Fruit fly (Drosophila melanogaster) whole organism, embryonic: ENCODE data around the gene nuf.

Experiments
- Ada2b ChIP-seq: fragments of 200-800 bp; sonication (Bioruptor generic); IDR thresholded peaks from 2 replicates; pipeline ENCODE4 v1.3.6; 2022; ENCODE audit warnings: missing biosample characterization, missing genetic modification characterization
- Atf3 ChIP-seq: fragments of 200-800 bp; sonication (Bioruptor generic); optimal IDR thresholded peaks from 3 replicates; lab custom pipeline; 2016; ENCODE audit warnings: missing biosample characterization, missing genetic modification characterization
- Blimp-1 ChIP-seq: fragments of 200-800 bp; sonication (Bioruptor generic); optimal IDR thresholded peaks from 3 replicates; lab custom pipeline; 2018; ENCODE audit warnings: missing biosample characterization, missing genetic modification characterization, mild to moderate bottlenecking, moderate library complexity, missing genetic modification reagents
- CG10979 ChIP-seq: fragments of 200-800 bp; sonication (Bioruptor generic); optimal IDR thresholded peaks from 2 replicates; lab custom pipeline; 2018; ENCODE audit warnings: missing biosample characterization, mild to moderate bottlenecking, missing genetic modification characterization, moderate library complexity
- CG11093 ChIP-seq: fragments of 200-800 bp; sonication (Bioruptor generic); IDR thresholded peaks from 3 replicates; pipeline ENCODE4 v1.3.6; 2022; ENCODE audit warnings: missing biosample characterization, missing genetic modification characterization
- CG11456 ChIP-seq: fragments of 200-800 bp; sonication (Bioruptor generic); IDR thresholded peaks from 3 replicates; pipeline ENCODE4 v1.3.6; 2022; ENCODE audit warnings: missing biosample characterization, missing genetic modification characterization
- CG11560 ChIP-seq: fragments of 200-800 bp; sonication (Bioruptor generic); IDR thresholded peaks from 3 replicates; pipeline ENCODE4 v1.3.6; 2022; ENCODE audit warnings: missing biosample characterization, missing genetic modification characterization
- CG11695 ChIP-seq: fragments of 200-800 bp; sonication (Bioruptor generic); IDR thresholded peaks from 3 replicates; pipeline ENCODE4 v1.3.6; 2022; ENCODE audit warnings: missing biosample characterization, missing genetic modification characterization
- CG12071 ChIP-seq: fragments of 200-800 bp; sonication (Bioruptor generic); optimal IDR thresholded peaks from 3 replicates; lab custom pipeline; 2018; ENCODE audit warnings: missing biosample characterization, mild to moderate bottlenecking, missing genetic modification characterization
- CG13624 ChIP-seq: fragments of 200-800 bp; sonication (Bioruptor generic); optimal IDR thresholded peaks from 2 replicates; lab custom pipeline; 2016; ENCODE audit warnings: missing biosample characterization, missing genetic modification characterization
- CG14710 ChIP-seq: fragments of 200-800 bp; sonication (Bioruptor generic); optimal IDR thresholded peaks from 3 replicates; lab custom pipeline; 2019; ENCODE audit warnings: missing biosample characterization, mild to moderate bottlenecking, missing genetic modification characterization, moderate library complexity
- CG17385 ChIP-seq: fragments of 200-800 bp; sonication (Bioruptor generic); optimal IDR thresholded peaks from 3 replicates; lab custom pipeline; 2018; ENCODE audit warnings: missing biosample characterization, mild to moderate bottlenecking, missing genetic modification characterization
- CG17802 ChIP-seq: fragments of 200-800 bp; sonication (Bioruptor generic); optimal IDR thresholded peaks from 2 replicates; lab custom pipeline; 2018; ENCODE audit warnings: missing biosample characterization, mild to moderate bottlenecking, missing genetic modification characterization, moderate library complexity
- CG18262 ChIP-seq: fragments of 200-800 bp; optimal IDR thresholded peaks from 3 replicates; lab custom pipeline; 2019; ENCODE audit warnings: missing biosample characterization, mild to moderate bottlenecking, missing genetic modification characterization, moderate library complexity
- CG2875 ChIP-seq: fragments of 200-800 bp; sonication (Bioruptor generic); optimal IDR thresholded peaks from 2 replicates; lab custom pipeline; 2017; ENCODE audit warnings: missing biosample characterization, mild to moderate bottlenecking, missing genetic modification characterization, missing genetic modification reagents
- CG33213 ChIP-seq: fragments of 200-800 bp; sonication (Bioruptor generic); optimal IDR thresholded peaks from 3 replicates; lab custom pipeline; 2016; ENCODE audit warnings: missing biosample characterization, missing genetic modification characterization
- CG3847 ChIP-seq: fragments of 200-800 bp; sonication (Bioruptor generic); IDR thresholded peaks from 2 replicates; pipeline ENCODE4 v1.3.6; 2022; ENCODE audit warnings: missing biosample characterization, missing genetic modification characterization
- CG4328 ChIP-seq: fragments of 200-800 bp; sonication (Bioruptor generic); optimal IDR thresholded peaks from 3 replicates; lab custom pipeline; 2017; ENCODE audit warnings: missing biosample characterization, missing genetic modification reagents, missing genetic modification characterization
- CG43689 ChIP-seq: fragments of 200-800 bp; sonication (Bioruptor generic); IDR thresholded peaks from 2 replicates; pipeline ENCODE4 v1.3.6; 2022; ENCODE audit warnings: missing biosample characterization, missing genetic modification characterization
- CG6254 ChIP-seq: fragments of 200-800 bp; sonication (Bioruptor generic); optimal IDR thresholded peaks from 3 replicates; lab custom pipeline; 2017; ENCODE audit warnings: mild to moderate bottlenecking, missing biosample characterization, missing genetic modification reagents, missing genetic modification characterization
- CG7372 ChIP-seq: fragments of 200-800 bp; sonication (Bioruptor generic); IDR thresholded peaks from 2 replicates; pipeline ENCODE4 v1.3.6; 2022; ENCODE audit warnings: missing biosample characterization, missing genetic modification characterization
- CG8388 ChIP-seq: fragments of 200-800 bp; sonication (Bioruptor generic); optimal IDR thresholded peaks from 2 replicates; lab custom pipeline; 2019; ENCODE audit warnings: missing biosample characterization, mild to moderate bottlenecking, missing genetic modification characterization, moderate library complexity
- CG8944 ChIP-seq: fragments of 200-800 bp; sonication (Bioruptor generic); optimal IDR thresholded peaks from 3 replicates; lab custom pipeline; 2016; ENCODE audit warnings: missing biosample characterization, missing genetic modification characterization
- Dref ChIP-seq: fragments of 200-800 bp; sonication (Bioruptor generic); IDR thresholded peaks from 2 replicates; pipeline ENCODE4 v1.3.6; 2022; ENCODE audit warnings: missing biosample characterization, missing genetic modification characterization
- Hr51 ChIP-seq, 2 experiments: fragments of 200-800 bp; sonication (Bioruptor generic); optimal IDR thresholded peaks; 2 replicates in 1 of 2; 3 replicates in 1 of 2; lab custom pipeline; 2016 to 2018; ENCODE audit warnings: missing biosample characterization in 2 of 2, missing genetic modification characterization in 2 of 2, mild to moderate bottlenecking in 1 of 2, moderate library complexity in 1 of 2
- Myb ChIP-seq: fragments of 200-800 bp; sonication (Bioruptor generic); optimal IDR thresholded peaks from 2 replicates; lab custom pipeline; 2016; ENCODE audit warnings: missing biosample characterization, missing genetic modification characterization
- Oli ChIP-seq: fragments of 200-800 bp; sonication (Bioruptor generic); optimal IDR thresholded peaks from 2 replicates; lab custom pipeline; 2018; ENCODE audit warnings: missing biosample characterization, mild to moderate bottlenecking, missing genetic modification characterization, moderate library complexity
- Pdp1 ChIP-seq, 2 experiments: fragments of 200-800 bp; sonication (Bioruptor generic); optimal IDR thresholded peaks; 3 replicates each; lab custom pipeline; 2016; ENCODE audit warnings: missing biosample characterization in 2 of 2, missing genetic modification characterization in 2 of 2, mild to moderate bottlenecking in 1 of 2, moderate library complexity in 1 of 2
- ab ChIP-seq: fragments of 200-800 bp; sonication (Bioruptor generic); optimal IDR thresholded peaks from 2 replicates; lab custom pipeline; 2016; ENCODE audit warnings: missing biosample characterization, missing genetic modification characterization
- ara ChIP-seq: fragments of 200-800 bp; sonication (Bioruptor generic); IDR thresholded peaks from 2 replicates; pipeline ENCODE4 v1.3.6; 2022; ENCODE audit warnings: missing biosample characterization, missing genetic modification characterization
- btn ChIP-seq: fragments of 200-800 bp; sonication (Bioruptor generic); optimal IDR thresholded peaks from 2 replicates; lab custom pipeline; 2016; ENCODE audit warnings: missing biosample characterization, missing genetic modification characterization
- chn ChIP-seq: fragments of 200-800 bp; sonication (Bioruptor generic); optimal IDR thresholded peaks from 2 replicates; lab custom pipeline; 2016; ENCODE audit warnings: missing biosample characterization, missing genetic modification characterization
- dpn ChIP-seq, 2 experiments: fragments of 200-800 bp; sonication (Bioruptor generic); optimal IDR thresholded peaks; 3 replicates each; lab custom pipeline; 2016; ENCODE audit warnings: missing biosample characterization in 2 of 2, missing genetic modification characterization in 2 of 2
- exex ChIP-seq: fragments of 200-800 bp; sonication (Bioruptor generic); optimal IDR thresholded peaks from 4 replicates; lab custom pipeline; 2018; ENCODE audit warnings: missing biosample characterization, mild to moderate bottlenecking, missing genetic modification characterization, moderate library complexity
- gem ChIP-seq: fragments of 200-800 bp; sonication (Bioruptor generic); optimal IDR thresholded peaks from 2 replicates; lab custom pipeline; 2019; ENCODE audit warnings: missing biosample characterization, mild to moderate bottlenecking, missing genetic modification characterization, moderate library complexity
- ham ChIP-seq: fragments of 200-800 bp; sonication (Bioruptor generic); IDR thresholded peaks from 2 replicates; pipeline ENCODE4 v1.3.6; 2022; ENCODE audit warnings: missing biosample characterization, missing genetic modification characterization
- hbn ChIP-seq: fragments of 200-800 bp; sonication (Bioruptor generic); IDR thresholded peaks from 2 replicates; pipeline ENCODE4 v1.3.6; 2022; ENCODE audit warnings: missing biosample characterization, missing genetic modification characterization; ENCODE audit not compliant: partially characterized antibody
- lbe ChIP-seq: fragments of 200-800 bp; sonication (Bioruptor generic); optimal IDR thresholded peaks from 2 replicates; lab custom pipeline; 2016; ENCODE audit warnings: missing biosample characterization, mild to moderate bottlenecking, missing genetic modification characterization
- lov ChIP-seq, 2 experiments: fragments of 200-800 bp in 1 of 2; fragments of >200 bp in 1 of 2; sonication (Bioruptor generic) in 1 of 2; IDR thresholded peaks in 1 of 2; optimal IDR thresholded peaks in 1 of 2; 2 replicates in 1 of 2; 3 replicates in 1 of 2; pipeline versions ENCODE4 v1.3.6 to Lab custom; 2017 to 2022; ENCODE audit warnings: missing biosample characterization in 1 of 2, missing genetic modification characterization in 1 of 2
- maf-S ChIP-seq: fragments of 200-800 bp; sonication (Bioruptor generic); optimal IDR thresholded peaks from 2 replicates; lab custom pipeline; 2016; ENCODE audit warnings: missing biosample characterization, missing genetic modification characterization
- mam ChIP-seq: fragments of 200-800 bp; sonication (Bioruptor generic); optimal IDR thresholded peaks from 3 replicates; lab custom pipeline; 2016; ENCODE audit warnings: missing biosample characterization, missing genetic modification characterization
- mld ChIP-seq: fragments of 200-800 bp; sonication (Bioruptor generic); IDR thresholded peaks from 3 replicates; pipeline ENCODE4 v1.3.6; 2022; ENCODE audit warnings: missing biosample characterization, missing genetic modification characterization; ENCODE audit not compliant: partially characterized antibody
- otp ChIP-seq: fragments of 200-800 bp; sonication (Bioruptor generic); IDR thresholded peaks from 3 replicates; pipeline ENCODE4, ENCODE4 v1.3.6; 2022; ENCODE audit warnings: missing biosample characterization, missing genetic modification characterization
- pho ChIP-seq: fragments of 200-800 bp; sonication (Bioruptor generic); optimal IDR thresholded peaks from 2 replicates; lab custom pipeline; 2016; ENCODE audit warnings: missing biosample characterization, missing genetic modification characterization
- slbo ChIP-seq: fragments of 200-800 bp; sonication (Bioruptor generic); IDR thresholded peaks from 2 replicates; pipeline ENCODE4 v1.3.6; 2022; ENCODE audit warnings: missing biosample characterization, missing genetic modification characterization
- ttk ChIP-seq: fragments of 200-800 bp; sonication (Bioruptor generic); IDR thresholded peaks from 2 replicates; pipeline ENCODE4 v2.1.2; 2022; ENCODE audit warnings: missing biosample characterization, missing genetic modification characterization
- twi ChIP-seq: fragments of 200-800 bp; optimal IDR thresholded peaks from 2 replicates; lab custom pipeline; 2019; ENCODE audit warnings: missing biosample characterization, mild to moderate bottlenecking, missing genetic modification characterization, moderate library complexity
- vvl ChIP-seq: fragments of 200-800 bp; sonication (Bioruptor generic); IDR thresholded peaks from 2 replicates; pipeline ENCODE4 v1.3.6; 2022; ENCODE audit warnings: missing biosample characterization, missing genetic modification characterization
- wek ChIP-seq: fragments of 200-800 bp; sonication (Bioruptor generic); optimal IDR thresholded peaks from 3 replicates; lab custom pipeline; 2018; ENCODE audit warnings: missing biosample characterization, mild to moderate bottlenecking, missing genetic modification characterization, moderate library complexity

The nuf gene

dm6 chr3L:14193962-14194503 lies 3.4 kb downstream of the nuf start (continued):
- TF ChIP-seq lov (optimal IDR thresholded peaks at IDR 0.05; lab: Kevin White, UChicago) (no peak), lov (GFP tag; IDR thresholded peaks at IDR 0.05; lab: Robert Waterston, UW) (peak; percentile 12; the same call in 1 of the 3 replicates), Myb (GFP tag; lab: Kevin White, UChicago) (no peak), CG11456 (GFP tag; lab: Robert Waterston, UW) (no peak), gem (tag; lab: Kevin White, UChicago) (peak; percentile 61), Oli (tag; lab: Kevin White, UChicago) (peak; percentile 28), Blimp-1 (GFP tag; lab: Kevin White, UChicago) (peak; percentile 48), ara (GFP tag; lab: Robert Waterston, UW) (peak; percentile 61; the same call in 1 of the 2 replicates), mld (GFP tag; lab: Robert Waterston, UW) (no peak), CG2875 (GFP tag; lab: Kevin White, UChicago) (peak; percentile 46)

DNA sequence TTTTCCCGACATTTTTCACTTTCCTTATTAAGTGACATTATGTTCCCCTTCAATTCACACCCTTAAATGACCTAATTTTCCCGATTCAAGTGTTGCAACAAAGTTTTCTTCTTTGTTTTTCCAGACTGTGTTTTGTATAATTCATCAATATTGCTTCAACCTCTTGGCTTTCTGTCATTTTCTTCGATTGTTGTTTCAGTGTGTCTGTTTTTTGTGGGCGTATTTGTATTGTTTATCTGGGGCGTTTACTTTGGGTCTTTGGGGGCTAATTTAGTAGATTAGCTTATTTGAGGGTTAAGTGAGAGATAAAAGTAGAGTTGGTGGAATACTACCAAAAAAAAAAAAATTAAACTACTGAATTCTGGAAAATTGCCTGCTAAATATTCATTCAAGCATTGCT lies 5.0 kb downstream of the nuf start:
- TF ChIP-seq CG10979 (no peak), chn (GFP tag; lab: Kevin White, UChicago) (no peak), maf-S (GFP tag; lab: Kevin White, UChicago) (no peak), CG33213 (GFP tag; lab: Kevin White, UChicago) (no peak), slbo (no peak), ham (GFP tag; lab: Robert Waterston, UW) (no peak), wek (GFP tag; lab: Kevin White, UChicago) (peak; percentile 61), Atf3 (GFP tag; lab: Kevin White, UChicago) (no peak), hbn (GFP tag; lab: Robert Waterston, UW) (no peak), ttk (GFP tag; lab: Robert Waterston, UW) (no peak), CG12071 (peak; percentile 68), CG8388 (GFP tag; lab: Kevin White, UChicago) (peak; percentile 7), CG4328 (GFP tag; lab: Kevin White, UChicago) (peak; percentile 20), btn (GFP tag; lab: Kevin White, UChicago) (no peak), CG14710 (peak; percentile 26), twi (tag; lab: Kevin White, UChicago) (no peak), CG7372 (no peak), CG17802 (tag; lab: Kevin White, UChicago) (no peak), dpn (GFP tag; optimal IDR thresholded peaks at IDR 0.05; lab: Kevin White, UChicago) (peak in 1 of 2 experiments; percentile 34), otp (GFP tag; lab: Robert Waterston, UW) (no peak), Dref (GFP tag; lab: Robert Waterston, UW) (no peak), pho (GFP tag; lab: Kevin White, UChicago) (peak; percentile 23), Pdp1 (GFP tag; optimal IDR thresholded peaks at IDR 0.05; lab: Kevin White, UChicago) (peak in 1 of 2 experiments; percentile 16), CG3847 (GFP tag; lab: Robert Waterston, UW) (no peak), exex (tag; lab: Kevin White, UChicago) (peak; percentile 54), Ada2b (GFP tag; lab: Robert Waterston, UW) (no peak), CG11560 (tag; lab: Robert Waterston, UW) (no peak), Hr51 (GFP tag; optimal IDR thresholded peaks at IDR 0.05; lab: Kevin White, UChicago) (no peak), CG13624 (GFP tag; lab: Kevin White, UChicago) (no peak), mam (GFP tag; lab: Kevin White, UChicago) (no peak), ab (GFP tag; lab: Kevin White, UChicago) (no peak), CG11695 (GFP tag; lab: Robert Waterston, UW) (no peak), CG6254 (GFP tag; lab: Kevin White, UChicago) (no peak), CG17385 (GFP tag; lab: Kevin White, UChicago) (peak; percentile 31), vvl (no peak), lbe (GFP tag; lab: Kevin White, UChicago) (no peak), CG8944 (no peak), CG43689 (GFP tag; lab: Robert Waterston, UW) (no peak), CG11093 (no peak), CG18262 (tag; lab: Kevin White, UChicago) (peak; percentile 53)
